Fruit fly (Drosophila melanogaster): ENCODE measurements around the gene SNF4Agamma.

DNA sequence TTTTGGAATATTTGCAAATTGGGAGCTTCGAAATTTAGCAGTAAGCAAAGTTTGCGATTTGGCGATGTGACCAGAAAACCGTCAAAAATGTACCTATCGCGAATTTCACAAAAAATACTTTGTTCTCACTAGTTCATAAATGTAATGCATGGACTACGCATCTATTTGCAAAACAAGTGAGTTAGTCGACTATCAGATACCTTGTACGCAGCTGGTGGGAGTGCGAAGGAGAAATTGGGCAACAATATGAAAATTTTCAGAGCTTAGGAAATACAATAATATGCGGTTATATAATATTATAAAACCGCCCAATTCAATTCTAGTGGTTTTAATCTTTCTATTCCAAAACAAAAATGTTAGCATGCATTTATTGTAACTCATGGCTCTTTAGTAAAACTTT, 21.8 kb upstream of the SNF4Agamma start, which contains the start of gene Bdbt:
- TF ChIP-seq CG1602 (GFP tag; optimal IDR thresholded peaks at IDR 0.05): peak; percentile 31
- TF ChIP-seq Aef1 (GFP tag; IDR thresholded peaks at IDR 0.05): peak; percentile 40; the same call in 2 of the 3 replicates
- TF ChIP-seq CG4854 (GFP tag; optimal IDR thresholded peaks at IDR 0.05): no peak
- no peak for TF ChIP-seq cas (GFP tag; IDR thresholded peaks at IDR 0.05)
- TF ChIP-seq CG10321 (GFP tag; IDR thresholded peaks at IDR 0.05): no peak
- TF ChIP-seq CG34422 (GFP tag; IDR thresholded peaks at IDR 0.05): peak; percentile 52; the same call in 1 of the 3 replicates
- no peak for TF ChIP-seq CG12391 (tag; optimal IDR thresholded peaks at IDR 0.05)
- no peak for TF ChIP-seq CG10209 (GFP tag; optimal IDR thresholded peaks at IDR 0.05)
- TF ChIP-seq sd (tag; optimal IDR thresholded peaks at IDR 0.05): no peak
- peak; percentile 91 for TF ChIP-seq CG14860 (GFP tag; IDR thresholded peaks at IDR 0.05; ENCODE audit: partially characterized antibody)
- no peak for TF ChIP-seq usp (GFP tag; optimal IDR thresholded peaks at IDR 0.05)
- no peak for TF ChIP-seq gsb (GFP tag; IDR thresholded peaks at IDR 0.05)
- peak; percentile 45 for TF ChIP-seq nmo (GFP tag; optimal IDR thresholded peaks at IDR 0.05)
- TF ChIP-seq CG15269 (tag; optimal IDR thresholded peaks at IDR 0.05): no peak
